Fruit fly (Drosophila melanogaster) whole organism, embryonic: ENCODE measurements around the gene Osi17.

Experiments used
- Atf-2 ChIP-seq: fragments of 200-800 bp; sonication (Bioruptor generic); optimal IDR thresholded peaks from 2 replicates; lab custom pipeline; 2016; ENCODE audit warnings: missing biosample characterization, missing genetic modification characterization
- Bdp1 ChIP-seq: fragments of 200-800 bp; sonication (Bioruptor generic); optimal IDR thresholded peaks from 3 replicates; lab custom pipeline; 2016; ENCODE audit warnings: missing biosample characterization, missing genetic modification characterization
- Blimp-1 ChIP-seq: fragments of 200-800 bp; sonication (Bioruptor generic); optimal IDR thresholded peaks from 3 replicates; lab custom pipeline; 2018; ENCODE audit warnings: missing biosample characterization, missing genetic modification characterization, mild to moderate bottlenecking, moderate library complexity, missing genetic modification reagents
- C15 ChIP-seq: fragments of 200-800 bp; sonication (Bioruptor generic); IDR thresholded peaks from 3 replicates; pipeline ENCODE4 v1.3.6; 2022; ENCODE audit warnings: missing biosample characterization, missing genetic modification characterization
- CG10979 ChIP-seq: fragments of 200-800 bp; sonication (Bioruptor generic); optimal IDR thresholded peaks from 2 replicates; lab custom pipeline; 2018; ENCODE audit warnings: missing biosample characterization, mild to moderate bottlenecking, missing genetic modification characterization, moderate library complexity
- CG13424 ChIP-seq: fragments of 200-800 bp; sonication (Bioruptor generic); optimal IDR thresholded peaks from 2 replicates; lab custom pipeline; 2019; ENCODE audit warnings: missing biosample characterization, mild to moderate bottlenecking, missing genetic modification characterization, moderate library complexity
- CG14050 ChIP-seq: fragments of 200-800 bp; sonication (Bioruptor generic); IDR thresholded peaks from 3 replicates; pipeline ENCODE4 v1.3.6; 2022; ENCODE audit warnings: missing biosample characterization, missing genetic modification characterization
- CG15479 ChIP-seq: fragments of 200-800 bp; sonication (Bioruptor generic); optimal IDR thresholded peaks from 3 replicates; lab custom pipeline; 2019; ENCODE audit warnings: missing biosample characterization, mild to moderate bottlenecking, missing genetic modification characterization, moderate library complexity
- CG17829 ChIP-seq: fragments of 200-800 bp; optimal IDR thresholded peaks from 2 replicates; lab custom pipeline; 2019; ENCODE audit warnings: missing biosample characterization, mild to moderate bottlenecking, missing genetic modification characterization, moderate library complexity
- CG34224 ChIP-seq: fragments of 200-800 bp; sonication (Bioruptor generic); IDR thresholded peaks from 3 replicates; pipeline ENCODE4 v1.3.6; 2022; ENCODE audit warnings: missing biosample characterization, missing genetic modification characterization; ENCODE audit not compliant: partially characterized antibody
- CG3847 ChIP-seq: fragments of 200-800 bp; sonication (Bioruptor generic); IDR thresholded peaks from 2 replicates; pipeline ENCODE4 v1.3.6; 2022; ENCODE audit warnings: missing biosample characterization, missing genetic modification characterization
- CG6254 ChIP-seq: fragments of 200-800 bp; sonication (Bioruptor generic); optimal IDR thresholded peaks from 3 replicates; lab custom pipeline; 2017; ENCODE audit warnings: mild to moderate bottlenecking, missing biosample characterization, missing genetic modification reagents, missing genetic modification characterization
- CG7963 ChIP-seq: fragments of 200-800 bp; sonication (Bioruptor generic); IDR thresholded peaks from 3 replicates; pipeline ENCODE4 v1.3.6; 2022; ENCODE audit warnings: missing biosample characterization, missing genetic modification characterization; ENCODE audit not compliant: partially characterized antibody
- CG8388 ChIP-seq: fragments of 200-800 bp; sonication (Bioruptor generic); optimal IDR thresholded peaks from 2 replicates; lab custom pipeline; 2019; ENCODE audit warnings: missing biosample characterization, mild to moderate bottlenecking, missing genetic modification characterization, moderate library complexity
- CG9215 ChIP-seq: fragments of 200-800 bp; sonication (Bioruptor generic); IDR thresholded peaks from 2 replicates; pipeline ENCODE4 v1.3.6; 2022; ENCODE audit warnings: missing biosample characterization, missing genetic modification characterization
- CG9797 ChIP-seq: fragments of 200-800 bp; sonication (Bioruptor generic); optimal IDR thresholded peaks from 3 replicates; lab custom pipeline; 2018; ENCODE audit warnings: missing biosample characterization, mild to moderate bottlenecking, missing genetic modification characterization
- CoRest ChIP-seq: fragments of 200-800 bp; sonication (Bioruptor generic); optimal IDR thresholded peaks from 3 replicates; lab custom pipeline; 2018; ENCODE audit warnings: missing biosample characterization, mild to moderate bottlenecking, missing genetic modification characterization, moderate library complexity
- Dek ChIP-seq: fragments of 200-800 bp; sonication (Bioruptor generic); optimal IDR thresholded peaks from 3 replicates; lab custom pipeline; 2019; ENCODE audit warnings: missing biosample characterization, mild to moderate bottlenecking, missing genetic modification characterization, moderate library complexity
- E2f1 ChIP-seq: fragments of 200-800 bp; sonication (Bioruptor generic); IDR thresholded peaks from 2 replicates; pipeline ENCODE4 v1.3.6; 2022; ENCODE audit warnings: missing biosample characterization, missing genetic modification characterization
- Fer2 ChIP-seq: fragments of 200-800 bp; sonication (Bioruptor generic); optimal IDR thresholded peaks from 2 replicates; lab custom pipeline; 2018; ENCODE audit warnings: missing biosample characterization, mild to moderate bottlenecking, missing genetic modification characterization, moderate library complexity
- GATAe ChIP-seq: fragments of 200-800 bp; sonication (Bioruptor generic); conservative IDR thresholded peaks from 2 replicates; pipeline ENCODE4 v1.3.6; 2022; ENCODE audit warnings: missing biosample characterization, missing genetic modification characterization
- Gug ChIP-seq: fragments of 200-800 bp; sonication (Bioruptor generic); IDR thresholded peaks from 4 replicates; pipeline ENCODE4 v1.3.6; 2022; ENCODE audit warnings: missing biosample characterization, missing genetic modification characterization
- HLH4C ChIP-seq: fragments of 200-800 bp; sonication (Bioruptor generic); IDR thresholded peaks from 3 replicates; pipeline ENCODE4 v1.3.6; 2022; ENCODE audit warnings: missing biosample characterization, missing genetic modification characterization; ENCODE audit not compliant: partially characterized antibody
- Hr39 ChIP-seq: fragments of >200 bp; optimal IDR thresholded peaks from 2 replicates; lab custom pipeline; 2017
- Lpt ChIP-seq: fragments of >200 bp; optimal IDR thresholded peaks from 2 replicates; lab custom pipeline; 2018; ENCODE audit warnings: missing biosample characterization, missing genetic modification characterization
- Mrtf ChIP-seq: fragments of 200-800 bp; sonication (Bioruptor generic); IDR thresholded peaks from 3 replicates; pipeline ENCODE4 v1.3.6; 2022; ENCODE audit warnings: missing biosample characterization, missing genetic modification characterization
- NK7.1 ChIP-seq: fragments of 200-800 bp; sonication (Bioruptor generic); optimal IDR thresholded peaks from 3 replicates; lab custom pipeline; 2016; ENCODE audit warnings: missing biosample characterization, missing genetic modification characterization
- Ptx1 ChIP-seq: fragments of 200-800 bp; sonication (Bioruptor generic); IDR thresholded peaks from 2 replicates; pipeline ENCODE4 v1.3.6; 2022; ENCODE audit warnings: missing biosample characterization, missing genetic modification characterization
- Rfx ChIP-seq: fragments of 200-800 bp; sonication (Bioruptor generic); IDR thresholded peaks from 2 replicates; pipeline ENCODE4 v1.3.6; 2022; ENCODE audit warnings: missing biosample characterization, missing genetic modification characterization
- btn ChIP-seq: fragments of 200-800 bp; sonication (Bioruptor generic); optimal IDR thresholded peaks from 2 replicates; lab custom pipeline; 2016; ENCODE audit warnings: missing biosample characterization, missing genetic modification characterization
- cato ChIP-seq: fragments of 200-800 bp; sonication (Bioruptor generic); optimal IDR thresholded peaks from 2 replicates; lab custom pipeline; 2016; ENCODE audit warnings: missing biosample characterization, missing genetic modification characterization, borderline replicate concordance
- danr ChIP-seq: fragments of 200-800 bp; sonication (Bioruptor generic); IDR thresholded peaks from 2 replicates; pipeline ENCODE4 v1.3.6; 2022; ENCODE audit warnings: missing biosample characterization, missing genetic modification characterization
- dmrt99B ChIP-seq: fragments of 200-800 bp; sonication (Bioruptor generic); optimal IDR thresholded peaks from 2 replicates; lab custom pipeline; 2018; ENCODE audit warnings: missing biosample characterization, mild to moderate bottlenecking, missing genetic modification characterization, moderate library complexity
- esg ChIP-seq: fragments of 200-800 bp; sonication (Bioruptor generic); conservative IDR thresholded peaks from 2 replicates; pipeline ENCODE4 v1.3.6; 2022; ENCODE audit warnings: missing biosample characterization, missing genetic modification characterization
- gem ChIP-seq: fragments of 200-800 bp; sonication (Bioruptor generic); optimal IDR thresholded peaks from 2 replicates; lab custom pipeline; 2019; ENCODE audit warnings: missing biosample characterization, mild to moderate bottlenecking, missing genetic modification characterization, moderate library complexity
- grn ChIP-seq: fragments of 200-800 bp; sonication (Bioruptor generic); optimal IDR thresholded peaks from 3 replicates; lab custom pipeline; 2017; ENCODE audit warnings: missing biosample characterization, missing genetic modification characterization
- gro ChIP-seq: fragments of 200-800 bp; sonication (Bioruptor generic); optimal IDR thresholded peaks from 2 replicates; lab custom pipeline; 2016; ENCODE audit warnings: missing biosample characterization, missing genetic modification characterization
- gsb-n ChIP-seq: fragments of 200-800 bp; sonication (Bioruptor generic); optimal IDR thresholded peaks from 3 replicates; lab custom pipeline; 2018; ENCODE audit warnings: missing biosample characterization, mild to moderate bottlenecking, missing genetic modification characterization
- ham ChIP-seq: fragments of 200-800 bp; sonication (Bioruptor generic); IDR thresholded peaks from 2 replicates; pipeline ENCODE4 v1.3.6; 2022; ENCODE audit warnings: missing biosample characterization, missing genetic modification characterization
- inv ChIP-seq: fragments of 200-800 bp; sonication (Bioruptor generic); IDR thresholded peaks from 2 replicates; pipeline ENCODE4 v1.3.6; 2022; ENCODE audit warnings: missing biosample characterization, missing genetic modification characterization; ENCODE audit not compliant: partially characterized antibody
- klu ChIP-seq: fragments of 200-800 bp; sonication (Bioruptor generic); IDR thresholded peaks from 2 replicates; pipeline ENCODE4 v1.3.6; 2022; ENCODE audit warnings: missing biosample characterization, missing genetic modification characterization
- mirr ChIP-seq: fragments of 200-800 bp; sonication (Bioruptor generic); optimal IDR thresholded peaks from 3 replicates; lab custom pipeline; 2018; ENCODE audit warnings: missing biosample characterization, mild to moderate bottlenecking, missing genetic modification characterization
- p53 ChIP-seq: fragments of 200-800 bp; sonication (Bioruptor generic); optimal IDR thresholded peaks from 2 replicates; lab custom pipeline; 2016; ENCODE audit warnings: missing biosample characterization, missing genetic modification characterization
- schlank ChIP-seq: fragments of 200-800 bp; sonication (Bioruptor generic); optimal IDR thresholded peaks from 2 replicates; lab custom pipeline; 2018; ENCODE audit warnings: missing biosample characterization, mild to moderate bottlenecking, missing genetic modification characterization
- sens ChIP-seq: fragments of 200-800 bp; sonication (Bioruptor generic); peaks from one replicate; lab custom pipeline; 2016; ENCODE audit warnings: missing biosample characterization, missing genetic modification characterization
- sob ChIP-seq: fragments of 200-800 bp; sonication (Bioruptor generic); IDR thresholded peaks from 2 replicates; pipeline ENCODE4 v1.3.6; 2022; ENCODE audit warnings: missing biosample characterization, missing genetic modification characterization
- stc ChIP-seq: fragments of 200-800 bp; sonication (Bioruptor generic); IDR thresholded peaks from 2 replicates; pipeline ENCODE4 v1.3.6; 2022; ENCODE audit warnings: missing biosample characterization, missing genetic modification characterization
- ttk ChIP-seq: fragments of 200-800 bp; sonication (Bioruptor generic); IDR thresholded peaks from 2 replicates; pipeline ENCODE4 v2.1.2; 2022; ENCODE audit warnings: missing biosample characterization, missing genetic modification characterization
- vnd ChIP-seq: fragments of 200-800 bp; sonication (Bioruptor generic); IDR thresholded peaks from 3 replicates; pipeline ENCODE4 v1.3.6; 2022; ENCODE audit warnings: missing biosample characterization, missing genetic modification characterization; ENCODE audit not compliant: partially characterized antibody
- wdn ChIP-seq: fragments of 200-800 bp; sonication (Bioruptor generic); IDR thresholded peaks from 2 replicates; pipeline ENCODE4 v1.3.6; 2022; ENCODE audit warnings: missing biosample characterization, missing genetic modification characterization

The Osi17 gene

DNA sequence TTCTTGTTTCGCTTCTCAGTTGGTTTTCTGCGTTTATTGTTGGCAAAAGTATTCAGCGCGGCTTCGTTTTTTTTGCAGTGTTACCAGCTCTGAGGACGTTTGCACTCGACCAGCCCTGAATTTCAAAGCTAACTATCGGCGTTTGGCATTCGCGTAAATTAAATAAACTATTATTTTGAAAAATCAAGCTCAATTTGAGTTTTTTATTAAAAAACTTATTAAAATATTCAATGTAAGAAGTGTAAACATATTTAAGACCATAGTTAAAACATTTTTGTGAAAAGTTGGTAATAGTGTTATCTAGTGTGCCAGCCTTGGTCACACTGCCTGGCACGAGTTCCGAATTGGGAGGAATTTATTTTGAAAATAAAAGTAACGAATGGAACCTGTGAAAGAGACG, 34.2 kb downstream of the Osi17 start, which contains the start of the genes SmD2 and CG18048 (continued):
- TF ChIP-seq CG14050 (GFP tag; lab: Robert Waterston, UW) (no peak), cato (GFP tag; lab: Kevin White, UChicago) (no peak), klu (GFP tag; lab: Robert Waterston, UW) (no peak), esg (GFP tag; lab: Robert Waterston, UW) (no peak), CG9215 (no peak), Ptx1 (GFP tag; lab: Robert Waterston, UW) (no peak), ham (GFP tag; lab: Robert Waterston, UW) (no peak), vnd (GFP tag; lab: Robert Waterston, UW) (peak; percentile 75), C15 (GFP tag; lab: Robert Waterston, UW) (no peak), ttk (GFP tag; lab: Robert Waterston, UW) (no peak), NK7.1 (GFP tag; lab: Kevin White, UChicago) (no peak), CG13424 (tag; lab: Kevin White, UChicago) (peak; percentile 32), CG8388 (no peak), p53 (no peak), Bdp1 (GFP tag; lab: Kevin White, UChicago) (no peak), CG6254 (GFP tag; lab: Kevin White, UChicago) (peak; percentile 43), HLH4C (GFP tag; lab: Robert Waterston, UW) (peak; percentile 72), GATAe (GFP tag; lab: Robert Waterston, UW) (no peak), danr (GFP tag; lab: Robert Waterston, UW) (no peak), CG34224 (GFP tag; lab: Robert Waterston, UW) (peak; percentile 66; the same call in 2 of the 3 replicates), CoRest (tag; lab: Kevin White, UChicago) (peak; percentile 59), Fer2 (tag; lab: Kevin White, UChicago) (no peak), gro (GFP tag; lab: Kevin White, UChicago) (no peak), CG3847 (GFP tag; lab: Robert Waterston, UW) (peak; percentile 54; the same call in 1 of the 2 replicates)

DNA sequence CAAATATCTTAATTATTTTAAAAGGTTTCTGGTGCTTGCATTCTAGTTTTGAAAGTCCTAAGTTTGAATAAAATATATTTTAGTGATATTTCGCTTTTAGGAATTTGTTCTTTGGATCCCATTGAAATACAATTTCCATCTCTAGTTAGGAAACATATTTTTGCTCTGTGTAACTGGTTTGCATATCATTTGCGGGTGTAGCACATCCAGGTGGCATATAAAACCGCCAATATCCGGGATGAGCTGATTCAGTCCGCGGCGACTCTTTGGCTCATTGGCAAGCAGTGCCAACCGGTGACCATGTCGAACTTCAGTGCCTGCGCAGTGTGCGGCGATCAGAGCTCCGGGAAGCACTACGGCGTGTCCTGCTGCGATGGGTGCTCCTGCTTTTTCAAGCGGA, 37.4 kb downstream of the Osi17 start, which contains the start of gene Hr83:
Gene Hr83, plus strand, starts transcription at position 301 of the 400 bp plus-strand sequence.
- TF ChIP-seq sens (no peak), CG7963 (GFP tag; lab: Robert Waterston, UW) (no peak), gem (peak; percentile 19), Gug (no peak), CG15479 (GFP tag; lab: Kevin White, UChicago) (no peak), mirr (no peak), CG10979 (tag; lab: Kevin White, UChicago) (peak; percentile 6), inv (GFP tag; lab: Robert Waterston, UW) (0 out of 2 replicates have a peak, but pooled peaks have one; percentile 12), Bdp1 (GFP tag; lab: Kevin White, UChicago) (no peak)

DNA sequence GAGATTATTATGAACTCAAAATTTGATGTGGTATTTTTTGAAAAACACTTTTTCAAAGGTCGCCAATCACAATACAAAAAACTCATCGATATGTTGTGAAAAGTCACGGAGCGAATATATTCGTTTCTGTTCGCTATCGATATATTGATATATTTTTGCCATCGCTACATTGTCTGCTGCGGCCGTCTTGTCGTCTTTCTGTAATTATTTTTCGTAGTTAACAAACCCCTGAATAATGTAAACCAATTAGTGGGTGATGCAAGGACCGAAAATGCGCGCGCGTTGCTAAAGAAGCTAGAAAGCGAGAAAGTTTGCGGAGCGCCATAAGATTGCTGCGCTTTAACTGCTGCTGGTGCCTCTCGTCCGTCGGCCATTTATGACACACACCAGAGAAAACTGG, 39.2 kb downstream of the Osi17 start, which contains the start of gene Pak:
Gene Pak, plus strand, starts transcription at position 142 of the 400 bp plus-strand sequence.
- TF ChIP-seq E2f1 (no peak), CG9797 (GFP tag; lab: Kevin White, UChicago) (no peak), Hr39 (lab: Kevin White, UChicago) (no peak), Atf-2 (no peak), stc (GFP tag; lab: Robert Waterston, UW) (no peak), Lpt (no peak), Dek (tag; lab: Kevin White, UChicago) (no peak), sob (GFP tag; lab: Robert Waterston, UW) (no peak), wdn (GFP tag; lab: Robert Waterston, UW) (no peak), btn (GFP tag; lab: Kevin White, UChicago) (no peak), dmrt99B (tag; lab: Kevin White, UChicago) (no peak), Blimp-1 (GFP tag; lab: Kevin White, UChicago) (no peak), CG17829 (tag; lab: Kevin White, UChicago) (no peak), grn (GFP tag; lab: Kevin White, UChicago) (no peak), gsb-n (tag; lab: Kevin White, UChicago) (no peak), gro (GFP tag; lab: Kevin White, UChicago) (no peak), CG34224 (GFP tag; lab: Robert Waterston, UW) (peak; percentile 86), Mrtf (GFP tag; lab: Robert Waterston, UW) (no peak), Rfx (GFP tag; lab: Robert Waterston, UW) (no peak), schlank (no peak)
